Fruit fly (Drosophila melanogaster) whole organism, pupa: ENCODE data around the gene ND-23.

Experiments used
- CG15710 ChIP-seq: fragments of 200-800 bp; sonication (Bioruptor generic); optimal IDR thresholded peaks from 2 replicates; lab custom pipeline; 2018; ENCODE audit warnings: missing biosample characterization, mild to moderate bottlenecking, missing genetic modification characterization, moderate library complexity
- CG17806 ChIP-seq: fragments of 200-800 bp; sonication (Bioruptor generic); optimal IDR thresholded peaks from 2 replicates; lab custom pipeline; 2018; ENCODE audit warnings: missing biosample characterization, mild to moderate bottlenecking, missing genetic modification characterization, moderate library complexity
- CG9948 ChIP-seq: fragments of 200-800 bp; sonication (Bioruptor generic); optimal IDR thresholded peaks from 2 replicates; lab custom pipeline; 2018; ENCODE audit warnings: missing biosample characterization, mild to moderate bottlenecking, missing genetic modification characterization, moderate library complexity
- EcR ChIP-seq: fragments of 200-800 bp; sonication (Bioruptor generic); optimal IDR thresholded peaks from 3 replicates; lab custom pipeline; 2019; ENCODE audit warnings: missing biosample characterization, missing genetic modification characterization, mild to moderate bottlenecking, moderate library complexity, missing genetic modification reagents
- Ets98B ChIP-seq: fragments of 200-800 bp; sonication (Bioruptor generic); IDR thresholded peaks from 2 replicates; pipeline ENCODE4 v1.3.6; 2022; ENCODE audit warnings: missing biosample characterization, missing genetic modification characterization
- rn ChIP-seq: fragments of 200-800 bp; sonication (Bioruptor generic); IDR thresholded peaks from 2 replicates; pipeline ENCODE4 v1.3.6; 2022; ENCODE audit warnings: missing biosample characterization, missing genetic modification characterization

DNA sequence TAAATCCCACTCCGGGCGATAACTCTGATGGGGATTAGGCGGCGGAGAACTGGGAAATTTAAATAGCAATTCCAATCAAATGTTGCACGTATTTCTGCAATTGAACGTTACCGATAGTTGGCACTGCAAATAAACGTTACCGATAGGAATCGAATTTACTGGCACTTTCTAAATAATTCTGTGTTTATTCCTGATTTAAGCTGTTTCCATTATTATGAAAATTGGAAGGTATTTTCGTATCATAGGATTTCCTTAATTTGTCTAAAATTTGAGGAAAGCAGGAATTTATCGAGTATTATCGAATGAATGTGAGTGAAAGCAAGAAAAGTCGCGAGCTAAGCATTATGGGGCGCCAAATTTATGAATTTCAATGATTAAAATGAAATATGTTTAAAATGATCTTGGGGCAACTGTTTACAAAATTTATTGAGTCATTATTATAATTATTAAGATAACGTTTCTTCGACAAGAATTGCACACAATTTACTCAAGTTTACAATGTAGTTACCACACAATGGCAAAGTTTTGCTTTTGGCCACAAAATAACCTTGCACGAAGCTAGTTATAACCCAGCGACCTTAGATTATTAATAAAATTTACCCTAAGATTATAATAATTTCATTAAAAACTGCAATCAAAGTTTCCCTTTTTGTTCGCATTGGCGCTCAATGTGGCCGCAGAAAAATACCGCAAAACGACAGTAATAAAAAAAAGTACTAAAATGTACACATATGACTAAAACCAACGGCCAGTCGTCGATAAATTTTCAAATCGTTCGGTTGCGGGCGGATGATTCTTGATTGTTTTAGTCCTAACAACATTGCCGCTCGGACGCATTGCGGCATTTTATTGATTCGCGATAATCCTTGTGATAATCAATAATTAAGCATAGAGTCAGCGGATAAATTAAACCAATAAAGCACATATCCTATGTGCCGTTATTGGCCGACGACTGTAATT lies 33.1 kb downstream of the ND-23 start, which contains the start of gene alpha-Man-IIb:
- no peak for TF ChIP-seq CG15710 (tag; lab: Kevin White, UChicago)
- no peak for TF ChIP-seq EcR (GFP tag; lab: Kevin White, UChicago)
- TF ChIP-seq CG9948 (tag; lab: Kevin White, UChicago) = no peak
- TF ChIP-seq rn (GFP tag; lab: Robert Waterston, UW) = no peak
- TF ChIP-seq Ets98B = peak; percentile 19; the same call in 1 of the 2 replicates
- no peak for TF ChIP-seq CG17806
